Fruit fly (Drosophila melanogaster): ENCODE results near the gene CG14260.

dm6 chr3R:27225490-27225889 lies 39.8 kb upstream of the CG14260 start:
- TF ChIP-seq CG3065 (GFP tag; optimal IDR thresholded peaks at IDR 0.05) = no peak
- no peak for TF ChIP-seq sr (GFP tag; IDR thresholded peaks at IDR 0.05)
- TF ChIP-seq shn (GFP tag; optimal IDR thresholded peaks at IDR 0.05) = no peak
- TF ChIP-seq Oaz (GFP tag; IDR thresholded peaks at IDR 0.05) = no peak
- no peak for TF ChIP-seq oc (tag; optimal IDR thresholded peaks at IDR 0.05)
- TF ChIP-seq cato (GFP tag; optimal IDR thresholded peaks at IDR 0.05; ENCODE audit: borderline replicate concordance) = no peak
- no peak for TF ChIP-seq HmgZ (tag; optimal IDR thresholded peaks at IDR 0.05)
- no peak for TF ChIP-seq CG31441 (GFP tag; IDR thresholded peaks at IDR 0.05)
- no peak for TF ChIP-seq dati (GFP tag; IDR thresholded peaks at IDR 0.05)
